Worm (Caenorhabditis elegans): ENCODE measurements around the gene F20D6.15.

- TF ChIP-seq unc-86 (tag; optimal IDR thresholded peaks at IDR 0.05) (no peak), unc-55 (GFP tag; optimal IDR thresholded peaks at IDR 0.05) (no peak), nhr-11 (tag; optimal IDR thresholded peaks at IDR 0.05) (no peak), zip-5 (tag; optimal IDR thresholded peaks at IDR 0.05) (no peak), ama-1 (optimal IDR thresholded peaks at IDR 0.05) (no peak), F13H6.1 (tag; optimal IDR thresholded peaks at IDR 0.05) (no peak), ets-4 (tag; optimal IDR thresholded peaks at IDR 0.05) (no peak)
Observed at ce11 chrV:8217661-8218265, 29.5 kb upstream of the F20D6.15 start, which contains the start of gene K07C11.8.
